Fruit fly (Drosophila melanogaster): Measurements from ENCODE around the gene Hsc70-1.

The Hsc70-1 gene

dm6 chr3L:13928769-13929594, 44.9 kb upstream of the Hsc70-1 start, which contains the start of the genes CG8833 and DCTN1-p150 (continued):
- TF ChIP-seq Blimp-1 (GFP tag; optimal IDR thresholded peaks at IDR 0.05): peak; percentile 27
- TF ChIP-seq PHDP (tag; optimal IDR thresholded peaks at IDR 0.05): peak; percentile 31
- TF ChIP-seq CG18619 (GFP tag; optimal IDR thresholded peaks at IDR 0.05): peak; percentile 9
- TF ChIP-seq CG7745 (tag; optimal IDR thresholded peaks at IDR 0.05): no peak
- no peak for TF ChIP-seq wdn (GFP tag; IDR thresholded peaks at IDR 0.05)
- TF ChIP-seq pnt (GFP tag; optimal IDR thresholded peaks at IDR 0.05): peak; percentile 15
- no peak for TF ChIP-seq CG5953 (GFP tag; IDR thresholded peaks at IDR 0.05)
- TF ChIP-seq trh (GFP tag; optimal IDR thresholded peaks at IDR 0.05): no peak
- peak; percentile 21 for TF ChIP-seq Ets97D (GFP tag; optimal IDR thresholded peaks at IDR 0.05)
- peak; percentile 50 for TF ChIP-seq HLH54F (GFP tag; optimal IDR thresholded peaks at IDR 0.05)
- TF ChIP-seq BEAF-32 (GFP tag; optimal IDR thresholded peaks at IDR 0.05): peak; percentile 77
- TF ChIP-seq al (GFP tag; IDR thresholded peaks at IDR 0.05): no peak; the same call in 1 of the 2 replicates
- peak; percentile 48; the same call in 1 of the 2 replicates for TF ChIP-seq CG10366 (GFP tag; IDR thresholded peaks at IDR 0.05)
- 0 out of 3 replicates have a peak, but pooled peaks have one; percentile 18 for TF ChIP-seq ken (GFP tag; IDR thresholded peaks at IDR 0.05)
- peak; percentile 25 for TF ChIP-seq kay (GFP tag; optimal IDR thresholded peaks at IDR 0.05)
- TF ChIP-seq Trl (optimal IDR thresholded peaks at IDR 0.05): no peak
- peak; percentile 10 for TF ChIP-seq Trl (GFP tag; optimal IDR thresholded peaks at IDR 0.05)
- peak; percentile 31 for TF ChIP-seq Ssrp (tag; optimal IDR thresholded peaks at IDR 0.05)
- TF ChIP-seq CG6254 (GFP tag; optimal IDR thresholded peaks at IDR 0.05): no peak
- no peak for TF ChIP-seq Oaz (GFP tag; IDR thresholded peaks at IDR 0.05)
- TF ChIP-seq CG6813 (GFP tag; optimal IDR thresholded peaks at IDR 0.05): no peak
- TF ChIP-seq lmd (GFP tag; IDR thresholded peaks at IDR 0.05): peak; percentile 48
- TF ChIP-seq Gsc (GFP tag; IDR thresholded peaks at IDR 0.05): no peak
- peak; percentile 36 for TF ChIP-seq CG17385 (GFP tag; optimal IDR thresholded peaks at IDR 0.05)
- no peak for TF ChIP-seq prd (optimal IDR thresholded peaks at IDR 0.05)
- TF ChIP-seq prd (GFP tag; IDR thresholded peaks at IDR 0.05): peak; percentile 45; the same call in 1 of the 3 replicates
- peak; percentile 44 for TF ChIP-seq Hsf (GFP tag; optimal IDR thresholded peaks at IDR 0.05)
- peak; percentile 40 for TF ChIP-seq Meics (GFP tag; optimal IDR thresholded peaks at IDR 0.05)
- peak; percentile 4 for TF ChIP-seq pum (GFP tag; optimal IDR thresholded peaks at IDR 0.05)
- TF ChIP-seq E2f2 (GFP tag; IDR thresholded peaks at IDR 0.05): no peak
- TF ChIP-seq CG9215 (GFP tag; IDR thresholded peaks at IDR 0.05): 0 out of 2 replicates have a peak, but pooled peaks have one; percentile 34
- TF ChIP-seq CG9876 (GFP tag; optimal IDR thresholded peaks at IDR 0.05): peak; percentile 18
- TF ChIP-seq Nf-YB (GFP tag; optimal IDR thresholded peaks at IDR 0.05): peak; percentile 29
- TF ChIP-seq CG13424 (tag; optimal IDR thresholded peaks at IDR 0.05): peak; percentile 43
- no peak for TF ChIP-seq CG17802 (tag; optimal IDR thresholded peaks at IDR 0.05)
- no peak for TF ChIP-seq schlank (tag; optimal IDR thresholded peaks at IDR 0.05)
- TF ChIP-seq Kr (GFP tag; optimal IDR thresholded peaks at IDR 0.05): no peak
- TF ChIP-seq CG3995 (GFP tag; optimal IDR thresholded peaks at IDR 0.05): peak; percentile 96
- no peak for TF ChIP-seq CG7928 (GFP tag; optimal IDR thresholded peaks at IDR 0.05)
- TF ChIP-seq CHES-1-like (GFP tag; optimal IDR thresholded peaks at IDR 0.05): peak; percentile 34
- TF ChIP-seq CG33213 (GFP tag; optimal IDR thresholded peaks at IDR 0.05): peak; percentile 18
- peak; percentile 72 for TF ChIP-seq CG17361 (GFP tag; IDR thresholded peaks at IDR 0.05)
- peak; percentile 74 for TF ChIP-seq lilli (GFP tag; optimal IDR thresholded peaks at IDR 0.05)
- TF ChIP-seq YL-1 (GFP tag; optimal IDR thresholded peaks at IDR 0.05): peak; percentile 27
- no peak for TF ChIP-seq CG15269 (tag; optimal IDR thresholded peaks at IDR 0.05)
- peak; percentile 33; the same call in 1 of the 3 replicates for TF ChIP-seq CG14860 (GFP tag; IDR thresholded peaks at IDR 0.05; ENCODE audit: partially characterized antibody)
- peak; percentile 82 for TF ChIP-seq CG9932 (GFP tag; IDR thresholded peaks at IDR 0.05)
- TF ChIP-seq CG16815 (GFP tag; optimal IDR thresholded peaks at IDR 0.05): peak; percentile 0
- no peak for TF ChIP-seq wor (GFP tag; IDR thresholded peaks at IDR 0.05)

All from whole organism, embryonic.